Fruit fly (Drosophila melanogaster) whole organism, embryonic: Measurements from ENCODE around the gene vers.

Experiments
- Bgb ChIP-seq: fragments of 200-800 bp; sonication (Bioruptor generic); IDR thresholded peaks from 2 replicates; pipeline ENCODE4 v1.3.6; 2022; ENCODE audit warnings: missing biosample characterization, missing genetic modification characterization; ENCODE audit not compliant: partially characterized antibody
- CG10267 ChIP-seq: fragments of 200-800 bp; sonication (Bioruptor generic); optimal IDR thresholded peaks from 2 replicates; lab custom pipeline; 2018; ENCODE audit warnings: missing biosample characterization, mild to moderate bottlenecking, missing genetic modification characterization, moderate library complexity
- CG12942 ChIP-seq: fragments of 200-800 bp; sonication (Bioruptor generic); optimal IDR thresholded peaks from 3 replicates; lab custom pipeline; 2016; ENCODE audit warnings: missing biosample characterization, missing genetic modification characterization
- CG13296 ChIP-seq: fragments of 200-800 bp; sonication (Bioruptor generic); optimal IDR thresholded peaks from 3 replicates; lab custom pipeline; 2018; ENCODE audit warnings: missing biosample characterization, mild to moderate bottlenecking, missing genetic modification characterization
- CG15479 ChIP-seq: fragments of 200-800 bp; sonication (Bioruptor generic); optimal IDR thresholded peaks from 3 replicates; lab custom pipeline; 2019; ENCODE audit warnings: missing biosample characterization, mild to moderate bottlenecking, missing genetic modification characterization, moderate library complexity
- CG15601 ChIP-seq: fragments of 200-800 bp; sonication (Bioruptor generic); optimal IDR thresholded peaks from 3 replicates; lab custom pipeline; 2019; ENCODE audit warnings: missing biosample characterization, mild to moderate bottlenecking, missing genetic modification characterization, moderate library complexity
- CG1602 ChIP-seq: fragments of 200-800 bp; sonication (Bioruptor generic); optimal IDR thresholded peaks from 3 replicates; lab custom pipeline; 2016; ENCODE audit warnings: missing biosample characterization, missing genetic modification characterization
- CG16863 ChIP-seq: fragments of 200-800 bp; sonication (Bioruptor generic); optimal IDR thresholded peaks from 3 replicates; lab custom pipeline; 2016; ENCODE audit warnings: missing biosample characterization, missing genetic modification characterization
- CG17186 ChIP-seq: fragments of 200-800 bp; sonication (Bioruptor generic); optimal IDR thresholded peaks from 3 replicates; lab custom pipeline; 2017; ENCODE audit warnings: missing biosample characterization, missing genetic modification reagents, missing genetic modification characterization
- CG17359 ChIP-seq: fragments of 200-800 bp; sonication (Bioruptor generic); optimal IDR thresholded peaks from 3 replicates; lab custom pipeline; 2018; ENCODE audit warnings: missing biosample characterization, mild to moderate bottlenecking, missing genetic modification characterization, moderate library complexity
- CG17612 ChIP-seq: fragments of 200-800 bp; sonication (Bioruptor generic); IDR thresholded peaks from 2 replicates; pipeline ENCODE4 v1.3.6; 2022; ENCODE audit warnings: missing biosample characterization, missing genetic modification characterization
- CG2116 ChIP-seq: fragments of 200-800 bp; sonication (Bioruptor generic); optimal IDR thresholded peaks from 3 replicates; lab custom pipeline; 2018; ENCODE audit warnings: missing biosample characterization, mild to moderate bottlenecking, missing genetic modification characterization
- CG31224 ChIP-seq: fragments of 200-800 bp; sonication (Bioruptor generic); IDR thresholded peaks from 2 replicates; pipeline ENCODE4 v1.3.6; 2022; ENCODE audit warnings: missing biosample characterization, missing genetic modification characterization
- CG42726 ChIP-seq: fragments of 200-800 bp; sonication (Bioruptor generic); IDR thresholded peaks from 2 replicates; pipeline ENCODE4 v1.3.6; 2022; ENCODE audit warnings: missing biosample characterization, missing genetic modification characterization; ENCODE audit not compliant: partially characterized antibody
- CG43689 ChIP-seq: fragments of 200-800 bp; sonication (Bioruptor generic); IDR thresholded peaks from 2 replicates; pipeline ENCODE4 v1.3.6; 2022; ENCODE audit warnings: missing biosample characterization, missing genetic modification characterization
- CG6654 ChIP-seq: fragments of 200-800 bp; sonication (Bioruptor generic); optimal IDR thresholded peaks from 2 replicates; lab custom pipeline; 2017; ENCODE audit warnings: missing biosample characterization, mild to moderate bottlenecking, missing genetic modification characterization
- CG7745 ChIP-seq: fragments of 200-800 bp; sonication (Bioruptor generic); optimal IDR thresholded peaks from 2 replicates; lab custom pipeline; 2018; ENCODE audit warnings: missing biosample characterization, mild to moderate bottlenecking, missing genetic modification characterization, moderate library complexity
- CG7839 ChIP-seq: fragments of 200-800 bp; sonication (Bioruptor generic); optimal IDR thresholded peaks from 3 replicates; lab custom pipeline; 2018; ENCODE audit warnings: missing biosample characterization, mild to moderate bottlenecking, missing genetic modification characterization, moderate library complexity
- Doc3 ChIP-seq: fragments of 200-800 bp; sonication (Bioruptor generic); IDR thresholded peaks from 3 replicates; pipeline ENCODE4 v1.3.6; 2022; ENCODE audit warnings: missing biosample characterization, missing genetic modification characterization; ENCODE audit not compliant: partially characterized antibody
- E2f2 ChIP-seq: fragments of 200-800 bp; sonication (Bioruptor generic); IDR thresholded peaks from 2 replicates; pipeline ENCODE4 v1.3.6; 2022; ENCODE audit warnings: missing biosample characterization, missing genetic modification characterization
- Ets97D ChIP-seq: fragments of 200-800 bp; sonication (Bioruptor generic); optimal IDR thresholded peaks from 3 replicates; lab custom pipeline; 2016; ENCODE audit warnings: missing biosample characterization, missing genetic modification characterization
- H15 ChIP-seq: fragments of 200-800 bp; sonication (Bioruptor generic); IDR thresholded peaks from 3 replicates; pipeline ENCODE4 v1.3.6; 2022; ENCODE audit warnings: missing biosample characterization, missing genetic modification characterization
- HLH54F ChIP-seq: fragments of 200-800 bp; sonication (Bioruptor generic); optimal IDR thresholded peaks from 3 replicates; lab custom pipeline; 2016; ENCODE audit warnings: missing biosample characterization, missing genetic modification characterization
- HmgZ ChIP-seq: fragments of 200-800 bp; sonication (Bioruptor generic); optimal IDR thresholded peaks from 2 replicates; lab custom pipeline; 2018; ENCODE audit warnings: missing biosample characterization, mild to moderate bottlenecking, missing genetic modification characterization
- Mad ChIP-seq: fragments of 200-800 bp; sonication (Bioruptor generic); optimal IDR thresholded peaks from 2 replicates; lab custom pipeline; 2016; ENCODE audit warnings: missing biosample characterization, missing genetic modification characterization
- Nf-YB ChIP-seq: fragments of 200-800 bp; sonication (Bioruptor generic); optimal IDR thresholded peaks from 3 replicates; lab custom pipeline; 2019; ENCODE audit warnings: missing biosample characterization, mild to moderate bottlenecking, missing genetic modification characterization, moderate library complexity
- Optix ChIP-seq: fragments of 200-800 bp; sonication (Bioruptor generic); IDR thresholded peaks from 3 replicates; pipeline ENCODE4 v1.3.6; 2022; ENCODE audit warnings: missing biosample characterization, missing genetic modification characterization
- PHDP ChIP-seq: fragments of 200-800 bp; sonication (Bioruptor generic); optimal IDR thresholded peaks from 3 replicates; lab custom pipeline; 2018; ENCODE audit warnings: missing biosample characterization, mild to moderate bottlenecking, missing genetic modification characterization, moderate library complexity
- Spps ChIP-seq: fragments of 200-800 bp; sonication (Bioruptor generic); optimal IDR thresholded peaks from 2 replicates; lab custom pipeline; 2018; ENCODE audit warnings: missing biosample characterization, mild to moderate bottlenecking, missing genetic modification characterization
- Sry-δ ChIP-seq: fragments of 200-800 bp; sonication (Bioruptor generic); optimal IDR thresholded peaks from 2 replicates; lab custom pipeline; 2016; ENCODE audit warnings: missing biosample characterization, missing genetic modification characterization
- Usf ChIP-seq: fragments of 200-800 bp; sonication (Bioruptor generic); optimal IDR thresholded peaks from 2 replicates; lab custom pipeline; 2017; ENCODE audit warnings: missing genotype, missing biosample characterization, missing genetic modification characterization
- Vsx1 ChIP-seq: fragments of 200-800 bp; sonication (Bioruptor generic); optimal IDR thresholded peaks from 2 replicates; lab custom pipeline; 2017; ENCODE audit warnings: missing biosample characterization, mild to moderate bottlenecking, missing genetic modification characterization, missing genetic modification reagents
- Xbp1 ChIP-seq: fragments of 200-800 bp; sonication (Bioruptor generic); optimal IDR thresholded peaks from 3 replicates; lab custom pipeline; 2016; ENCODE audit warnings: missing biosample characterization, mild to moderate bottlenecking, missing genetic modification characterization
- ase ChIP-seq: fragments of 200-800 bp; sonication (Bioruptor generic); IDR thresholded peaks from 3 replicates; pipeline ENCODE4 v1.3.6; 2022; ENCODE audit warnings: missing biosample characterization, missing genetic modification characterization
- ato ChIP-seq: fragments of 200-800 bp; sonication (Bioruptor generic); IDR thresholded peaks from 2 replicates; pipeline ENCODE4 v1.3.6; 2022; ENCODE audit warnings: missing biosample characterization, missing genetic modification characterization; ENCODE audit not compliant: partially characterized antibody
- bcd ChIP-seq: fragments of 200-800 bp; sonication (Bioruptor generic); optimal IDR thresholded peaks from 2 replicates; lab custom pipeline; 2017; ENCODE audit warnings: missing biosample characterization, mild to moderate bottlenecking, missing genetic modification characterization
- chm ChIP-seq: fragments of 200-800 bp; sonication (Bioruptor generic); IDR thresholded peaks from 2 replicates; pipeline ENCODE4 v1.3.6; 2022; ENCODE audit warnings: missing biosample characterization, missing genetic modification characterization
- danr ChIP-seq: fragments of 200-800 bp; sonication (Bioruptor generic); IDR thresholded peaks from 2 replicates; pipeline ENCODE4 v1.3.6; 2022; ENCODE audit warnings: missing biosample characterization, missing genetic modification characterization
- dmrt11E ChIP-seq: fragments of 200-800 bp; sonication (Bioruptor generic); optimal IDR thresholded peaks from 3 replicates; lab custom pipeline; 2018; ENCODE audit warnings: missing biosample characterization, mild to moderate bottlenecking, missing genetic modification characterization, moderate library complexity
- fru ChIP-seq: fragments of >200 bp; optimal IDR thresholded peaks from 2 replicates; lab custom pipeline; 2017
- insv ChIP-seq, 2 experiments: fragments of 200-800 bp; sonication (Bioruptor generic); optimal IDR thresholded peaks; 3 replicates each; lab custom pipeline; 2016 to 2018; ENCODE audit warnings: missing biosample characterization in 2 of 2, missing genetic modification characterization in 2 of 2
- inv ChIP-seq: fragments of 200-800 bp; sonication (Bioruptor generic); IDR thresholded peaks from 2 replicates; pipeline ENCODE4 v1.3.6; 2022; ENCODE audit warnings: missing biosample characterization, missing genetic modification characterization; ENCODE audit not compliant: partially characterized antibody
- jing ChIP-seq: fragments of 200-800 bp; sonication (Bioruptor generic); optimal IDR thresholded peaks from 2 replicates; lab custom pipeline; 2018; ENCODE audit warnings: missing biosample characterization, mild to moderate bottlenecking, missing genetic modification characterization
- pb ChIP-seq: fragments of 200-800 bp; sonication (Bioruptor generic); optimal IDR thresholded peaks from 3 replicates; lab custom pipeline; 2016; ENCODE audit warnings: missing biosample characterization, missing genetic modification characterization
- repo ChIP-seq: fragments of 200-800 bp; sonication (Bioruptor generic); optimal IDR thresholded peaks from 2 replicates; lab custom pipeline; 2016; ENCODE audit warnings: missing biosample characterization, missing genetic modification characterization
- run ChIP-seq: fragments of 200-800 bp; sonication (Bioruptor generic); optimal IDR thresholded peaks from 3 replicates; lab custom pipeline; 2018; ENCODE audit warnings: missing biosample characterization, mild to moderate bottlenecking, missing genetic modification characterization
- sr ChIP-seq: fragments of 200-800 bp; sonication (Bioruptor generic); IDR thresholded peaks from 3 replicates; pipeline ENCODE4 v1.3.6; 2022; ENCODE audit warnings: missing biosample characterization, missing genetic modification characterization
- trem ChIP-seq: fragments of 200-800 bp; optimal IDR thresholded peaks from 3 replicates; lab custom pipeline; 2019; ENCODE audit warnings: missing biosample characterization, mild to moderate bottlenecking, missing genetic modification characterization, moderate library complexity
- wdn ChIP-seq: fragments of 200-800 bp; sonication (Bioruptor generic); IDR thresholded peaks from 2 replicates; pipeline ENCODE4 v1.3.6; 2022; ENCODE audit warnings: missing biosample characterization, missing genetic modification characterization

The vers gene

dm6 chr3L:12111081-12111958 is 4.6 kb upstream of the vers start (continued):
- TF ChIP-seq ato (GFP tag; lab: Robert Waterston, UW), result no peak
- no peak for TF ChIP-seq chm (GFP tag; lab: Robert Waterston, UW)
- no peak for TF ChIP-seq HLH54F (GFP tag; lab: Kevin White, UChicago)
- TF ChIP-seq Nf-YB (GFP tag; lab: Kevin White, UChicago), result peak; percentile 82
- TF ChIP-seq pb, result no peak
- TF ChIP-seq Bgb (GFP tag; lab: Robert Waterston, UW), result no peak
- TF ChIP-seq run (tag; lab: Kevin White, UChicago), result peak; percentile 78
- peak; percentile 76 for TF ChIP-seq Xbp1 (GFP tag; lab: Kevin White, UChicago)
- no peak; the same call in 1 of the 2 replicates for TF ChIP-seq wdn (GFP tag; lab: Robert Waterston, UW)
- TF ChIP-seq CG42726 (GFP tag; lab: Robert Waterston, UW), result no peak
- no peak for TF ChIP-seq sr (GFP tag; lab: Robert Waterston, UW)
- TF ChIP-seq repo, result no peak
- TF ChIP-seq Usf, result peak; percentile 50
- TF ChIP-seq Spps (tag; lab: Kevin White, UChicago), result peak; percentile 95
- TF ChIP-seq CG17186, result no peak
- TF ChIP-seq CG43689 (GFP tag; lab: Robert Waterston, UW), result no peak
- peak; percentile 93 for TF ChIP-seq PHDP (tag; lab: Kevin White, UChicago)
- TF ChIP-seq Sry-δ (GFP tag; lab: Kevin White, UChicago), result no peak
- TF ChIP-seq CG15601 (tag; lab: Kevin White, UChicago), result peak; percentile 95
- TF ChIP-seq Doc3 (GFP tag; lab: Robert Waterston, UW), result no peak
- TF ChIP-seq bcd (GFP tag; lab: Kevin White, UChicago), result peak; percentile 73
- TF ChIP-seq CG17612 (GFP tag; lab: Robert Waterston, UW), result no peak
- TF ChIP-seq inv, result no peak
- TF ChIP-seq CG15479 (GFP tag; lab: Kevin White, UChicago), result no peak
- TF ChIP-seq trem, result peak; percentile 91
- TF ChIP-seq HmgZ, result peak; percentile 21
- no peak for TF ChIP-seq Mad (GFP tag; lab: Kevin White, UChicago)
- TF ChIP-seq CG6654, result peak; percentile 29
- peak; percentile 14 for TF ChIP-seq CG16863 (GFP tag; lab: Kevin White, UChicago)
- TF ChIP-seq CG2116 (GFP tag; lab: Kevin White, UChicago), result peak; percentile 30
- TF ChIP-seq H15, result 0 out of 3 replicates have a peak, but pooled peaks have one; percentile 46
- peak in 1 of 2 experiments; percentile 76 for TF ChIP-seq insv (GFP tag; optimal IDR thresholded peaks at IDR 0.05; lab: Kevin White, UChicago)
- peak; percentile 88 for TF ChIP-seq CG17359 (tag; lab: Kevin White, UChicago)
- TF ChIP-seq CG7839 (tag; lab: Kevin White, UChicago), result peak; percentile 94
- TF ChIP-seq CG1602 (GFP tag; lab: Kevin White, UChicago), result peak; percentile 79
- peak; percentile 50; the same call in 1 of the 2 replicates for TF ChIP-seq E2f2 (GFP tag; lab: Robert Waterston, UW)
- no peak for TF ChIP-seq fru (lab: Kevin White, UChicago)
- TF ChIP-seq Ets97D, result no peak
- TF ChIP-seq CG10267, result peak; percentile 87
- peak; percentile 97 for TF ChIP-seq dmrt11E (tag; lab: Kevin White, UChicago)
- TF ChIP-seq Vsx1 (GFP tag; lab: Kevin White, UChicago), result peak; percentile 69
- TF ChIP-seq ase (GFP tag; lab: Robert Waterston, UW), result 0 out of 3 replicates have a peak, but pooled peaks have one; percentile 57
- TF ChIP-seq CG13296 (GFP tag; lab: Kevin White, UChicago), result peak; percentile 71
- TF ChIP-seq danr (GFP tag; lab: Robert Waterston, UW), result peak; percentile 50; the same call in 1 of the 2 replicates
- TF ChIP-seq CG12942 (GFP tag; lab: Kevin White, UChicago), result peak; percentile 50
- TF ChIP-seq jing (GFP tag; lab: Kevin White, UChicago), result peak; percentile 11
- TF ChIP-seq CG7745 (tag; lab: Kevin White, UChicago), result no peak
- no peak for TF ChIP-seq CG31224 (GFP tag; lab: Robert Waterston, UW)
- no peak for TF ChIP-seq Optix (GFP tag; lab: Robert Waterston, UW)
